Fruit fly (Drosophila melanogaster): ENCODE data around the gene X11L.
A peak's percentile ranks its signal among the peaks of the same experiment; 100 is the strongest.

- peak; percentile 23; the same call in 1 of the 3 replicates for TF ChIP-seq CG14860 (GFP tag; IDR thresholded peaks at IDR 0.05; ENCODE audit: partially characterized antibody)
- TF ChIP-seq CG8359 (GFP tag; optimal IDR thresholded peaks at IDR 0.05; ENCODE audit: borderline replicate concordance), result no peak
- no peak for TF ChIP-seq CG9215 (GFP tag; IDR thresholded peaks at IDR 0.05)
- TF ChIP-seq CG5245 (GFP tag; optimal IDR thresholded peaks at IDR 0.05), result no peak
- TF ChIP-seq corto (GFP tag; optimal IDR thresholded peaks at IDR 0.05), result no peak
- 0 out of 2 replicates have a peak, but pooled peaks have one; percentile 33 for TF ChIP-seq ato (GFP tag; IDR thresholded peaks at IDR 0.05; ENCODE audit: partially characterized antibody)
- TF ChIP-seq CG2712 (tag; optimal IDR thresholded peaks at IDR 0.05), result no peak
- no peak for TF ChIP-seq CG12744 (GFP tag; optimal IDR thresholded peaks at IDR 0.05)
- TF ChIP-seq CG13296 (GFP tag; optimal IDR thresholded peaks at IDR 0.05), result no peak
- TF ChIP-seq CG4617 (GFP tag; optimal IDR thresholded peaks at IDR 0.05; ENCODE audit: borderline replicate concordance), result no peak
Observed at dm6 chrX:17578869-17579781, 20.3 kb upstream of the X11L start, which contains the start of gene Ankle2.

All from whole organism, embryonic.